Fruit fly (Drosophila melanogaster) whole organism: ENCODE data around the gene CG31904.

Experiments
- CG8478 ChIP-seq: fragments of >200 bp; optimal IDR thresholded peaks from 2 replicates; lab custom pipeline; 2018; ENCODE audit warnings: inconsistent platforms
- usp ChIP-seq: fragments of >200 bp; optimal IDR thresholded peaks from 2 replicates; lab custom pipeline; 2017; ENCODE audit warnings: missing biosample characterization, missing genetic modification characterization, mixed read lengths

- TF ChIP-seq usp (GFP tag; lab: Kevin White, UChicago) = no peak
- no peak for TF ChIP-seq CG8478 (lab: Kevin White, UChicago)
Observed at dm6 chr2L:7741437-7741836, 2.8 kb upstream of the CG31904 start, which contains the start of gene Acp1.
